Worm (Caenorhabditis elegans): ENCODE results near the gene K01A11.1.

The K01A11.1 gene

DNA sequence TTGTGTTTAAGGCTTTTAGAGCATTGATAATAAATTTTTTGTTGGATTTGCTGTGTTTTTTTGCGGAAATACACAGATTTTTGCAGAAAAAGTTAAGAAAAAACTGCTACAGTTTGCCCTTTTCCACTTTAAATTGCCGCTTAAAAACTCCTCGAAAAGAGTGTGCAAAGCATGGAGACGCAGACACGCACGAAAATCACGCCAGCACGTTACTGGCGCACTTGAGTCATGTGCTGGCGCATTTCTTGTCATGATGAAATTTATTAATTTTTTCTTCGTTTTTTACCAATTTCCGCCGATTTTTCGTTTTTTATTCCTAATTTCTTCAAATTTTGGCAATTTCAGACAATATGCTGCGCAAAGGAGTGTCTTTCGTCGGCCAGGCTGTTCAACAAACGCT, 28.8 kb upstream of the K01A11.1 start, which contains the start of gene C34C12.8 (continued):
- TF ChIP-seq arid-1 (GFP tag; conservative IDR thresholded peaks at IDR 0.05) = peak; percentile 88
- no peak for TF ChIP-seq mxl-3 (GFP tag; optimal IDR thresholded peaks at IDR 0.05)
- peak; percentile 86 for TF ChIP-seq lin-1 (GFP tag; IDR thresholded peaks at IDR 0.05)
- TF ChIP-seq lin-15B (tag; optimal IDR thresholded peaks at IDR 0.05) = peak; percentile 84
- TF ChIP-seq ceh-28 (tag; optimal IDR thresholded peaks at IDR 0.05) = no peak
- TF ChIP-seq attf-4 (tag; optimal IDR thresholded peaks at IDR 0.05) = no peak
- no peak for TF ChIP-seq mdl-1 (tag; optimal IDR thresholded peaks at IDR 0.05)
- TF ChIP-seq F49E8.2 (tag; optimal IDR thresholded peaks at IDR 0.05; ENCODE audit: borderline replicate concordance) = peak; percentile 88
- TF ChIP-seq F44E2.7 (GFP tag; IDR thresholded peaks at IDR 0.05) = no peak
- no peak for TF ChIP-seq lin-39 (tag; optimal IDR thresholded peaks at IDR 0.05)
- peak; percentile 84 for TF ChIP-seq fkh-10 (GFP tag; optimal IDR thresholded peaks at IDR 0.05)
- TF ChIP-seq daf-12 (tag; optimal IDR thresholded peaks at IDR 0.05) = no peak
- peak; percentile 92 for TF ChIP-seq F37D6.2 (tag; optimal IDR thresholded peaks at IDR 0.05)
- TF ChIP-seq Y48G9A.11 (GFP tag; IDR thresholded peaks at IDR 0.05) = peak; percentile 82
- no peak for TF ChIP-seq fos-1 (tag; optimal IDR thresholded peaks at IDR 0.05)
- peak; percentile 72; the same call in 1 of the 2 replicates for TF ChIP-seq daf-19 (GFP tag; conservative IDR thresholded peaks at IDR 0.05)
- TF ChIP-seq ZK546.5 (tag; optimal IDR thresholded peaks at IDR 0.05) = peak in 1 of 2 experiments; percentile 42
- peak; percentile 95 for TF ChIP-seq dmd-9 (GFP tag; IDR thresholded peaks at IDR 0.05)
- TF ChIP-seq daf-16 (GFP tag; optimal IDR thresholded peaks at IDR 0.05) = peak in 1 of 2 experiments; percentile 82
- peak; percentile 35 for TF ChIP-seq daf-16 (tag; optimal IDR thresholded peaks at IDR 0.05)
- peak; percentile 55 for TF ChIP-seq gei-8 (GFP tag; optimal IDR thresholded peaks at IDR 0.05)
- peak; percentile 84 for TF ChIP-seq nhr-77 (tag; optimal IDR thresholded peaks at IDR 0.05)
- no peak for TF ChIP-seq nhr-111 (GFP tag; optimal IDR thresholded peaks at IDR 0.05)
- no peak for TF ChIP-seq ceh-44 (GFP tag; IDR thresholded peaks at IDR 0.05)
- peak; percentile 65 for TF ChIP-seq lir-3 (tag; optimal IDR thresholded peaks at IDR 0.05)
- TF ChIP-seq php-3 (GFP tag; IDR thresholded peaks at IDR 0.05) = peak; percentile 89
- peak; percentile 88 for TF ChIP-seq ctbp-1 (GFP tag; IDR thresholded peaks at IDR 0.05)
- TF ChIP-seq duxl-1 (tag; optimal IDR thresholded peaks at IDR 0.05; ENCODE audit: poor library complexity) = peak; percentile 93
- TF ChIP-seq madf-9 (GFP tag; conservative IDR thresholded peaks at IDR 0.05) = peak; percentile 87
- no peak for TF ChIP-seq ceh-82 (tag; optimal IDR thresholded peaks at IDR 0.05)
- TF ChIP-seq dve-1 (tag; optimal IDR thresholded peaks at IDR 0.05; ENCODE audit: insufficient read depth) = peak; percentile 97
- TF ChIP-seq dmd-8 (GFP tag; IDR thresholded peaks at IDR 0.05) = peak; percentile 35; the same call in 1 of the 2 replicates
- TF ChIP-seq unc-39 (tag; optimal IDR thresholded peaks at IDR 0.05) = no peak
- peak; percentile 67; the same call in 1 of the 2 replicates for TF ChIP-seq ZK337.2 (GFP tag; IDR thresholded peaks at IDR 0.05)
- TF ChIP-seq zfp-2 (tag; optimal IDR thresholded peaks at IDR 0.05) = peak; percentile 55
- TF ChIP-seq dmd-6 (GFP tag; IDR thresholded peaks at IDR 0.05) = peak; percentile 91
- no peak for TF ChIP-seq egl-27 (tag; optimal IDR thresholded peaks at IDR 0.05)
- peak; percentile 95 for TF ChIP-seq T26A8.4 (GFP tag; IDR thresholded peaks at IDR 0.05)
- no peak for TF ChIP-seq F26F4.8 (GFP tag; conservative IDR thresholded peaks at IDR 0.05)
- peak; percentile 90 for TF ChIP-seq hlh-11 (tag; optimal IDR thresholded peaks at IDR 0.05)
- TF ChIP-seq ceh-32 (tag; optimal IDR thresholded peaks at IDR 0.05; ENCODE audit: poor library complexity) = no peak
- no peak for TF ChIP-seq ceh-62 (tag; optimal IDR thresholded peaks at IDR 0.05)
- peak; percentile 94 for TF ChIP-seq mep-1 (tag; optimal IDR thresholded peaks at IDR 0.05)
- no peak for TF ChIP-seq nhr-10 (tag; optimal IDR thresholded peaks at IDR 0.05)
- peak; percentile 74 for TF ChIP-seq zip-2 (tag; optimal IDR thresholded peaks at IDR 0.05)
- TF ChIP-seq lin-13 (GFP tag; optimal IDR thresholded peaks at IDR 0.05) = peak; percentile 91
- TF ChIP-seq lim-7 (GFP tag; IDR thresholded peaks at IDR 0.05) = no peak
- TF ChIP-seq ztf-11 (tag; optimal IDR thresholded peaks at IDR 0.05) = no peak
- peak; percentile 45; the same call in 1 of the 2 replicates for TF ChIP-seq vab-7 (GFP tag; IDR thresholded peaks at IDR 0.05)
- peak; percentile 71 for TF ChIP-seq Y5F2A.4 (GFP tag; optimal IDR thresholded peaks at IDR 0.05)
- peak; percentile 93 for TF ChIP-seq hmg-1.1 (GFP tag; IDR thresholded peaks at IDR 0.05)
- TF ChIP-seq nhr-48 (tag; optimal IDR thresholded peaks at IDR 0.05) = peak; percentile 81

Measured in whole organism, L4 larva.